Worm (Caenorhabditis elegans) whole organism, L4 larva: Measurements from ENCODE around the gene F26A10.2.

Source experiments
- F10B5.3 ChIP-seq: sonication (generic microtip); optimal IDR thresholded peaks from 2 replicates; lab custom pipeline; 2016; ENCODE audit warnings: mild to moderate bottlenecking, missing genetic modification characterization, missing compliant biosample characterization
- F44E2.7 ChIP-seq: fragments of 200-800 bp; sonication (Bioruptor generic); IDR thresholded peaks from 2 replicates; pipeline ENCODE4 v2.1.2; 2022; ENCODE audit warnings: missing genetic modification characterization, missing compliant biosample characterization
- T20F7.1 ChIP-seq: fragments of 200-800 bp; sonication (Bioruptor generic); optimal IDR thresholded peaks from 2 replicates; lab custom pipeline; 2018; ENCODE audit warnings: mild to moderate bottlenecking, missing genetic modification characterization, missing compliant biosample characterization
- Y48G9A.11 ChIP-seq: fragments of 200-800 bp; sonication (Bioruptor generic); IDR thresholded peaks from 2 replicates; pipeline ENCODE4 v1.3.6; 2022; ENCODE audit warnings: missing genetic modification reagents, missing genetic modification characterization, missing compliant biosample characterization
- aha-1 ChIP-seq: fragments of 150-350 bp; peaks from one replicate; lab custom pipeline; 2014; ENCODE audit warnings: missing biosample characterization, missing genetic modification characterization
- arid-1 ChIP-seq: fragments of 200-800 bp; sonication (Bioruptor generic); conservative IDR thresholded peaks from 2 replicates; pipeline ENCODE4 v1.3.6; 2022; ENCODE audit warnings: missing genetic modification reagents, missing genetic modification characterization, missing compliant biosample characterization
- ceh-28 ChIP-seq: fragments of 150-350 bp; optimal IDR thresholded peaks from 2 replicates; lab custom pipeline; 2014; ENCODE audit warnings: missing biosample characterization, missing genetic modification reagents, missing genetic modification characterization
- ceh-32 ChIP-seq: sonication (generic microtip); optimal IDR thresholded peaks from 2 replicates; lab custom pipeline; 2016; ENCODE audit warnings: mild to moderate bottlenecking, missing genetic modification characterization, missing compliant biosample characterization; ENCODE audit not compliant: poor library complexity
- ceh-82 ChIP-seq: sonication (generic microtip); optimal IDR thresholded peaks from 2 replicates; lab custom pipeline; 2017; ENCODE audit warnings: missing biosample characterization, missing genetic modification characterization
- ces-1 ChIP-seq: fragments of 150-350 bp; sonication (generic microtip); optimal IDR thresholded peaks from 4 replicates; lab custom pipeline; 2014; ENCODE audit warnings: missing biosample characterization, missing genetic modification reagents, missing genetic modification characterization
- ctbp-1 ChIP-seq: fragments of 200-800 bp; sonication (Bioruptor generic); IDR thresholded peaks from 2 replicates; pipeline ENCODE4 v1.3.6; 2022; ENCODE audit warnings: missing genetic modification reagents, missing genetic modification characterization, missing compliant biosample characterization
- daf-19 ChIP-seq: fragments of 200-800 bp; sonication (Bioruptor generic); conservative IDR thresholded peaks from 2 replicates; pipeline ENCODE4 v1.3.6; 2022; ENCODE audit warnings: missing genetic modification characterization, missing compliant biosample characterization
- daf-8 ChIP-seq: fragments of 200-800 bp; sonication (Bioruptor generic); IDR thresholded peaks from 2 replicates; pipeline ENCODE4 v1.3.6; 2022; ENCODE audit warnings: missing genetic modification characterization, missing compliant biosample characterization
- egl-43 ChIP-seq: fragments of 200-800 bp; sonication (Bioruptor generic); IDR thresholded peaks from 2 replicates; pipeline ENCODE4 v1.3.6; 2022; ENCODE audit warnings: missing genetic modification reagents, missing genetic modification characterization, missing compliant biosample characterization
- fkh-10 ChIP-seq: fragments of 150-350 bp; optimal IDR thresholded peaks from 2 replicates; lab custom pipeline; 2014; ENCODE audit warnings: missing biosample characterization, missing genetic modification reagents, missing genetic modification characterization
- hlh-30 ChIP-seq: sonication (generic microtip); optimal IDR thresholded peaks from 2 replicates; lab custom pipeline; 2017; ENCODE audit warnings: antibody characterized with exemption, mild to moderate bottlenecking, missing genetic modification characterization, missing compliant biosample characterization; ENCODE audit not compliant: insufficient read depth
- hmg-1.1 ChIP-seq: fragments of 200-800 bp; sonication (Bioruptor generic); IDR thresholded peaks from 2 replicates; pipeline ENCODE4 v1.3.6; 2022; ENCODE audit warnings: missing genetic modification reagents, missing genetic modification characterization, missing compliant biosample characterization
- lim-7 ChIP-seq: fragments of 200-800 bp; sonication (Bioruptor generic); IDR thresholded peaks from 2 replicates; pipeline ENCODE4 v1.3.6; 2022; ENCODE audit warnings: missing genetic modification characterization, missing compliant biosample characterization
- lir-3 ChIP-seq: sonication (generic microtip); optimal IDR thresholded peaks from 2 replicates; lab custom pipeline; 2016; ENCODE audit warnings: mild to moderate bottlenecking, missing genetic modification characterization, missing compliant biosample characterization
- madf-5 ChIP-seq, 2 experiments: fragments of 200-800 bp; sonication (Bioruptor generic); IDR thresholded peaks; 2 replicates each; pipeline ENCODE4 v1.3.6; 2022; ENCODE audit warnings: missing compliant biosample characterization in 2 of 2, missing genetic modification characterization in 2 of 2
- mdl-1 ChIP-seq, 2 experiments: fragments of 150-350 bp in 1 of 2; sonication (generic microtip) in 1 of 2; optimal IDR thresholded peaks; 2 replicates each; lab custom pipeline; 2014 to 2017; ENCODE audit warnings: missing biosample characterization in 2 of 2, missing genetic modification characterization in 2 of 2
- mdt-29 ChIP-seq: fragments of 200-800 bp; sonication (Bioruptor generic); IDR thresholded peaks from 2 replicates; pipeline ENCODE4 v1.3.6; 2022; ENCODE audit warnings: missing genetic modification reagents, missing genetic modification characterization, missing compliant biosample characterization
- mep-1 ChIP-seq: fragments of 150-350 bp; sonication (generic microtip); optimal IDR thresholded peaks from 3 replicates; lab custom pipeline; 2014; ENCODE audit warnings: missing biosample characterization, missing genetic modification characterization
- nhr-237 ChIP-seq: sonication (generic microtip); optimal IDR thresholded peaks from 2 replicates; lab custom pipeline; 2017; ENCODE audit warnings: missing biosample characterization, missing genetic modification characterization
- nhr-25 ChIP-seq: sonication (generic microtip); optimal IDR thresholded peaks from 2 replicates; lab custom pipeline; 2017; ENCODE audit warnings: missing genetic modification characterization, mild to moderate bottlenecking, missing compliant biosample characterization, antibody characterized with exemption, moderate library complexity, borderline replicate concordance; ENCODE audit not compliant: insufficient read depth
- nhr-28 ChIP-seq: fragments of 150-350 bp; optimal IDR thresholded peaks from 2 replicates; lab custom pipeline; 2014; ENCODE audit warnings: missing biosample characterization, missing genetic modification characterization
- pha-4 ChIP-seq, 2 experiments: fragments of 150-350 bp in 1 of 2; fragments of 200-800 bp in 1 of 2; sonication (Bioruptor generic) in 1 of 2; IDR thresholded peaks in 1 of 2; optimal IDR thresholded peaks in 1 of 2; 2 replicates each; pipeline versions ENCODE4 v1.3.6 to Lab custom; 2014 to 2022; ENCODE audit warnings: missing genetic modification characterization in 2 of 2, missing genetic modification reagents in 2 of 2, missing biosample characterization in 1 of 2, missing compliant biosample characterization in 1 of 2
- saeg-2 ChIP-seq: fragments of 200-800 bp; sonication (Bioruptor generic); IDR thresholded peaks from 2 replicates; pipeline ENCODE4 v1.3.6; 2022; ENCODE audit warnings: missing genetic modification reagents, missing genetic modification characterization, missing compliant biosample characterization
- sdz-12 ChIP-seq: fragments of 200-800 bp; sonication (Bioruptor generic); optimal IDR thresholded peaks from 2 replicates; lab custom pipeline; 2018; ENCODE audit warnings: mild to moderate bottlenecking, missing genetic modification characterization, missing compliant biosample characterization
- set-16 ChIP-seq: fragments of 200-800 bp; sonication (Bioruptor generic); IDR thresholded peaks from 2 replicates; pipeline ENCODE4 v1.3.6; 2022; ENCODE audit warnings: missing genetic modification reagents, missing genetic modification characterization, missing compliant biosample characterization
- skn-1 ChIP-seq: fragments of 150-350 bp; optimal IDR thresholded peaks from 2 replicates; lab custom pipeline; 2014; ENCODE audit warnings: missing biosample characterization, missing genetic modification characterization
- snpc-4 ChIP-seq: fragments of 150-350 bp; optimal IDR thresholded peaks from 2 replicates; lab custom pipeline; 2014; ENCODE audit warnings: missing biosample characterization, missing genetic modification characterization
- tag-97 ChIP-seq: fragments of 200-800 bp; sonication (Bioruptor generic); IDR thresholded peaks from 2 replicates; pipeline ENCODE4 v1.3.6; 2022; ENCODE audit warnings: missing genetic modification characterization, missing compliant biosample characterization
- unc-62 ChIP-seq, 3 experiments: fragments of 150-350 bp in 1 of 3; sonication (generic microtip); optimal IDR thresholded peaks in 2 of 3; peaks in 1 of 3; 1 replicate in 1 of 3; 2 replicates in 2 of 3; lab custom pipeline; 2014 to 2017; ENCODE audit warnings: missing biosample characterization in 3 of 3, missing genetic modification characterization in 3 of 3, missing genetic modification reagents in 3 of 3, missing genotype in 1 of 3
- zip-2 ChIP-seq: fragments of 150-350 bp; optimal IDR thresholded peaks from 2 replicates; lab custom pipeline; 2014; ENCODE audit warnings: missing biosample characterization, missing genetic modification characterization
- ztf-7 ChIP-seq: fragments of 150-350 bp; optimal IDR thresholded peaks from 2 replicates; lab custom pipeline; 2014; ENCODE audit warnings: missing biosample characterization, missing genetic modification characterization

F26A10.2 gene

ce11 chrX:7680545-7681330, 35.5 kb upstream of the F26A10.2 start, which contains the start of gene stn-2 (continued):
- TF ChIP-seq F10B5.3 (tag; lab: Kevin White, UChicago), result no peak
- no peak for TF ChIP-seq ceh-28 (tag; lab: Kevin White, UChicago)
- no peak for TF ChIP-seq tag-97 (GFP tag; lab: Robert Waterston, UW)
- peak; percentile 7 for TF ChIP-seq nhr-28
- no peak for TF ChIP-seq skn-1 (tag; lab: Kevin White, UChicago)
- no peak for TF ChIP-seq mep-1 (tag; lab: Kevin White, UChicago)
- TF ChIP-seq daf-19, result no peak
- no peak for TF ChIP-seq nhr-237 (tag; lab: Kevin White, UChicago)
- no peak for TF ChIP-seq mdt-29
- no peak for TF ChIP-seq saeg-2 (GFP tag; lab: Robert Waterston, UW)
- TF ChIP-seq F44E2.7 (GFP tag; lab: Robert Waterston, UW), result no peak
- TF ChIP-seq daf-8 (GFP tag; lab: Robert Waterston, UW), result no peak
- TF ChIP-seq unc-62 (GFP tag; optimal IDR thresholded peaks at IDR 0.05 in 1 of 2; lab: Kevin White, UChicago), result peak in 1 of 2 experiments; percentile 72
- TF ChIP-seq unc-62 (tag; optimal IDR thresholded peaks at IDR 0.05; lab: Kevin White, UChicago), result no peak

- TF ChIP-seq fkh-10 (GFP tag; lab: Kevin White, UChicago) (peak; percentile 34), nhr-25 (no peak), ces-1 (GFP tag; lab: Kevin White, UChicago) (peak; percentile 11), ctbp-1 (GFP tag; lab: Robert Waterston, UW) (0 out of 2 replicates have a peak, but pooled peaks have one; percentile 47), lir-3 (no peak), ceh-82 (tag; lab: Kevin White, UChicago) (no peak)
Measured at ce11 chrX:7679835-7680234, 34.6 kb upstream of the F26A10.2 start.

ce11 chrX:7678437-7679139, 33.4 kb upstream of the F26A10.2 start:
- no peak for TF ChIP-seq arid-1 (GFP tag; lab: Robert Waterston, UW)
- TF ChIP-seq aha-1 (tag; lab: Kevin White, UChicago), result peak; percentile 91
- peak; percentile 73 for TF ChIP-seq hlh-30 (tag; lab: Kevin White, UChicago)
- TF ChIP-seq madf-5 (GFP tag; IDR thresholded peaks at IDR 0.05; lab: Robert Waterston, UW), result no peak
- TF ChIP-seq T20F7.1 (GFP tag; lab: Kevin White, UChicago), result no peak
- TF ChIP-seq egl-43 (GFP tag; lab: Robert Waterston, UW), result no peak
- no peak for TF ChIP-seq set-16 (GFP tag; lab: Robert Waterston, UW)
- peak; percentile 16 for TF ChIP-seq mep-1 (tag; lab: Kevin White, UChicago)
- TF ChIP-seq Y48G9A.11 (GFP tag; lab: Robert Waterston, UW), result no peak
- peak; percentile 51 for TF ChIP-seq hmg-1.1 (GFP tag; lab: Robert Waterston, UW)

- TF ChIP-seq aha-1 (tag; lab: Kevin White, UChicago) (peak; percentile 24), lir-3 (no peak)
- TF ChIP-seq, all 104 proteins: peak for 1
Measured at ce11 chrX:7674871-7675270, 29.7 kb upstream of the F26A10.2 start.

ce11 chrX:7672693-7673092, 27.5 kb upstream of the F26A10.2 start, which contains the start of gene F27D9.2:
Gene F27D9.2, plus strand, starts transcription at chrX:7672993.
- TF ChIP-seq ceh-32 (tag; lab: Kevin White, UChicago) (no peak), lim-7 (GFP tag; lab: Robert Waterston, UW) (no peak), mdl-1 (tag; optimal IDR thresholded peaks at IDR 0.05; lab: Kevin White, UChicago) (no peak), pha-4 (GFP tag; IDR thresholded peaks at IDR 0.05; lab: Robert Waterston, UW) (no peak), pha-4 (tag; optimal IDR thresholded peaks at IDR 0.05; lab: Kevin White, UChicago) (no peak), hlh-30 (tag; lab: Kevin White, UChicago) (no peak), snpc-4 (tag; lab: Kevin White, UChicago) (no peak), tag-97 (GFP tag; lab: Robert Waterston, UW) (no peak), ztf-7 (tag; lab: Kevin White, UChicago) (no peak), sdz-12 (GFP tag; lab: Kevin White, UChicago) (no peak), zip-2 (tag; lab: Kevin White, UChicago) (no peak), F44E2.7 (GFP tag; lab: Robert Waterston, UW) (no peak), madf-5 (GFP tag; IDR thresholded peaks at IDR 0.05; lab: Robert Waterston, UW) (no peak)
